Worm (Caenorhabditis elegans) whole organism, L4 larva: ENCODE results near the gene srx-131.

Experiments used
- F49E8.2 ChIP-seq: sonication (generic microtip); optimal IDR thresholded peaks from 2 replicates; lab custom pipeline; 2016; ENCODE audit warnings: missing compliant biosample characterization, mild to moderate bottlenecking, missing genetic modification characterization, borderline replicate concordance
- Y48G9A.11 ChIP-seq: fragments of 200-800 bp; sonication (Bioruptor generic); IDR thresholded peaks from 2 replicates; pipeline ENCODE4 v1.3.6; 2022; ENCODE audit warnings: missing genetic modification reagents, missing genetic modification characterization, missing compliant biosample characterization
- Y75B8A.6 ChIP-seq: fragments of 200-800 bp; sonication (Bioruptor generic); IDR thresholded peaks from 2 replicates; pipeline ENCODE4 v1.3.6; 2022; ENCODE audit warnings: missing genetic modification reagents, missing genetic modification characterization, missing compliant biosample characterization
- aha-1 ChIP-seq: fragments of 150-350 bp; peaks from one replicate; lab custom pipeline; 2014; ENCODE audit warnings: missing biosample characterization, missing genetic modification characterization
- attf-4 ChIP-seq: sonication (generic microtip); optimal IDR thresholded peaks from 3 replicates; lab custom pipeline; 2017; ENCODE audit warnings: missing biosample characterization, missing genetic modification characterization
- ceh-82 ChIP-seq: sonication (generic microtip); optimal IDR thresholded peaks from 2 replicates; lab custom pipeline; 2017; ENCODE audit warnings: missing biosample characterization, missing genetic modification characterization
- ctbp-1 ChIP-seq: fragments of 200-800 bp; sonication (Bioruptor generic); IDR thresholded peaks from 2 replicates; pipeline ENCODE4 v1.3.6; 2022; ENCODE audit warnings: missing genetic modification reagents, missing genetic modification characterization, missing compliant biosample characterization
- daf-16 ChIP-seq, 3 experiments: sonication (generic microtip); optimal IDR thresholded peaks; 2 replicates each; lab custom pipeline; 2016 to 2017; ENCODE audit warnings: missing genetic modification characterization in 3 of 3, missing genetic modification reagents in 3 of 3, mild to moderate bottlenecking in 2 of 3, missing compliant biosample characterization in 2 of 3, missing biosample characterization in 1 of 3, moderate library complexity in 1 of 3
- daf-8 ChIP-seq: fragments of 200-800 bp; sonication (Bioruptor generic); IDR thresholded peaks from 2 replicates; pipeline ENCODE4 v1.3.6; 2022; ENCODE audit warnings: missing genetic modification characterization, missing compliant biosample characterization
- dmd-6 ChIP-seq: fragments of 200-800 bp; sonication (Bioruptor generic); IDR thresholded peaks from 2 replicates; pipeline ENCODE4 v1.3.6; 2022; ENCODE audit warnings: missing genetic modification reagents, missing genetic modification characterization, missing compliant biosample characterization
- dpl-1 ChIP-seq: fragments of 150-350 bp; optimal IDR thresholded peaks from 2 replicates; lab custom pipeline; 2014; ENCODE audit warnings: missing biosample characterization, missing genetic modification reagents, missing genetic modification characterization
- duxl-1 ChIP-seq: sonication (generic microtip); optimal IDR thresholded peaks from 2 replicates; lab custom pipeline; 2016; ENCODE audit warnings: mild to moderate bottlenecking, missing genetic modification characterization, moderate library complexity, missing compliant biosample characterization; ENCODE audit not compliant: poor library complexity
- dve-1 ChIP-seq: sonication (generic microtip); optimal IDR thresholded peaks from 2 replicates; lab custom pipeline; 2017; ENCODE audit warnings: antibody characterized with exemption, mild to moderate bottlenecking, missing genetic modification characterization, missing compliant biosample characterization; ENCODE audit not compliant: insufficient read depth
- egl-27 ChIP-seq: sonication (generic microtip); optimal IDR thresholded peaks from 3 replicates; lab custom pipeline; 2017; ENCODE audit warnings: missing biosample characterization, missing genetic modification reagents, missing genetic modification characterization
- hlh-11 ChIP-seq: fragments of 200-800 bp; sonication (Bioruptor generic); optimal IDR thresholded peaks from 2 replicates; lab custom pipeline; 2018; ENCODE audit warnings: mild to moderate bottlenecking, missing genetic modification characterization, missing compliant biosample characterization
- hlh-30 ChIP-seq: sonication (generic microtip); optimal IDR thresholded peaks from 2 replicates; lab custom pipeline; 2017; ENCODE audit warnings: antibody characterized with exemption, mild to moderate bottlenecking, missing genetic modification characterization, missing compliant biosample characterization; ENCODE audit not compliant: insufficient read depth
- hmg-1.1 ChIP-seq: fragments of 200-800 bp; sonication (Bioruptor generic); IDR thresholded peaks from 2 replicates; pipeline ENCODE4 v1.3.6; 2022; ENCODE audit warnings: missing genetic modification reagents, missing genetic modification characterization, missing compliant biosample characterization
- lin-1 ChIP-seq: fragments of 200-800 bp; sonication (Bioruptor generic); IDR thresholded peaks from 2 replicates; pipeline ENCODE4 v1.3.6; 2022; ENCODE audit warnings: missing genetic modification reagents, missing genetic modification characterization, missing compliant biosample characterization
- lin-38 ChIP-seq: fragments of 200-800 bp; sonication (Bioruptor generic); IDR thresholded peaks from 2 replicates; pipeline ENCODE4 v1.3.6; 2022; ENCODE audit warnings: missing genetic modification reagents, missing genetic modification characterization, missing compliant biosample characterization
- lin-39 ChIP-seq: fragments of 150-350 bp; optimal IDR thresholded peaks from 2 replicates; lab custom pipeline; 2014; ENCODE audit warnings: missing biosample characterization, missing genetic modification reagents, missing genetic modification characterization
- lsy-2 ChIP-seq, 2 experiments: fragments of 150-350 bp in 1 of 2; sonication (generic microtip) in 1 of 2; optimal IDR thresholded peaks; 2 replicates each; lab custom pipeline; 2014 to 2017; ENCODE audit warnings: missing biosample characterization in 2 of 2, missing genetic modification characterization in 2 of 2
- mdt-29 ChIP-seq: fragments of 200-800 bp; sonication (Bioruptor generic); IDR thresholded peaks from 2 replicates; pipeline ENCODE4 v1.3.6; 2022; ENCODE audit warnings: missing genetic modification reagents, missing genetic modification characterization, missing compliant biosample characterization
- mes-2 ChIP-seq: sonication (generic microtip); optimal IDR thresholded peaks from 2 replicates; lab custom pipeline; 2016; ENCODE audit warnings: missing genotype, mild to moderate bottlenecking, missing genetic modification characterization, missing compliant biosample characterization; ENCODE audit not compliant: poor library complexity, severe bottlenecking
- mxl-3 ChIP-seq: fragments of 200-800 bp; sonication (Bioruptor generic); optimal IDR thresholded peaks from 2 replicates; lab custom pipeline; 2018; ENCODE audit warnings: mild to moderate bottlenecking, missing genetic modification characterization, missing compliant biosample characterization
- nhr-11 ChIP-seq: fragments of 150-350 bp; optimal IDR thresholded peaks from 2 replicates; lab custom pipeline; 2014; ENCODE audit warnings: missing biosample characterization, missing genetic modification characterization
- nhr-25 ChIP-seq: sonication (generic microtip); optimal IDR thresholded peaks from 2 replicates; lab custom pipeline; 2017; ENCODE audit warnings: missing genetic modification characterization, mild to moderate bottlenecking, missing compliant biosample characterization, antibody characterized with exemption, moderate library complexity, borderline replicate concordance; ENCODE audit not compliant: insufficient read depth
- nhr-42 ChIP-seq: fragments of 200-800 bp; sonication (Bioruptor generic); IDR thresholded peaks from 2 replicates; pipeline ENCODE4 v1.3.6; 2022; ENCODE audit warnings: missing genetic modification characterization, missing compliant biosample characterization
- nhr-6 ChIP-seq: fragments of 150-350 bp; optimal IDR thresholded peaks from 2 replicates; lab custom pipeline; 2014; ENCODE audit warnings: missing biosample characterization, missing genetic modification characterization
- nhr-76 ChIP-seq: fragments of 150-350 bp; optimal IDR thresholded peaks from 2 replicates; lab custom pipeline; 2014; ENCODE audit warnings: missing biosample characterization, missing genetic modification characterization
- nhr-77 ChIP-seq: fragments of 150-350 bp; optimal IDR thresholded peaks from 2 replicates; lab custom pipeline; 2014; ENCODE audit warnings: missing biosample characterization, missing genetic modification characterization
- php-3 ChIP-seq: fragments of 200-800 bp; sonication (Bioruptor generic); IDR thresholded peaks from 2 replicates; pipeline ENCODE4 v1.3.6; 2022; ENCODE audit warnings: missing genetic modification reagents, missing genetic modification characterization, missing compliant biosample characterization
- pqm-1 ChIP-seq: sonication (generic microtip); optimal IDR thresholded peaks from 2 replicates; lab custom pipeline; 2017; ENCODE audit warnings: missing biosample characterization, missing genetic modification characterization
- sdz-12 ChIP-seq: fragments of 200-800 bp; sonication (Bioruptor generic); optimal IDR thresholded peaks from 2 replicates; lab custom pipeline; 2018; ENCODE audit warnings: mild to moderate bottlenecking, missing genetic modification characterization, missing compliant biosample characterization
- set-16 ChIP-seq: fragments of 200-800 bp; sonication (Bioruptor generic); IDR thresholded peaks from 2 replicates; pipeline ENCODE4 v1.3.6; 2022; ENCODE audit warnings: missing genetic modification reagents, missing genetic modification characterization, missing compliant biosample characterization
- snpc-1.2 ChIP-seq: fragments of 200-800 bp; sonication (Bioruptor generic); IDR thresholded peaks from 2 replicates; pipeline ENCODE4 v1.3.6; 2022; ENCODE audit warnings: missing genetic modification reagents, missing genetic modification characterization, missing compliant biosample characterization
- spr-1 ChIP-seq: sonication (generic microtip); optimal IDR thresholded peaks from 2 replicates; lab custom pipeline; 2016; ENCODE audit warnings: mild to moderate bottlenecking, missing genetic modification characterization, missing compliant biosample characterization
- tra-1 ChIP-seq: fragments of 200-800 bp; sonication (Bioruptor generic); IDR thresholded peaks from 2 replicates; pipeline ENCODE4 v1.3.6; 2022; ENCODE audit warnings: missing genetic modification reagents, missing genetic modification characterization, missing compliant biosample characterization
- unc-39 ChIP-seq: sonication (generic microtip); optimal IDR thresholded peaks from 2 replicates; lab custom pipeline; 2017; ENCODE audit warnings: missing biosample characterization, missing genetic modification characterization
- zfp-3 ChIP-seq: fragments of 200-800 bp; sonication (Bioruptor generic); conservative IDR thresholded peaks from 2 replicates; pipeline ENCODE4 v1.3.6; 2022; ENCODE audit warnings: missing genetic modification reagents, missing genetic modification characterization, missing compliant biosample characterization
- zip-11 ChIP-seq: fragments of 200-800 bp; sonication (Bioruptor generic); IDR thresholded peaks from 2 replicates; pipeline ENCODE4 v1.3.6; 2022; ENCODE audit warnings: missing genetic modification characterization, missing compliant biosample characterization

The srx-131 gene

DNA sequence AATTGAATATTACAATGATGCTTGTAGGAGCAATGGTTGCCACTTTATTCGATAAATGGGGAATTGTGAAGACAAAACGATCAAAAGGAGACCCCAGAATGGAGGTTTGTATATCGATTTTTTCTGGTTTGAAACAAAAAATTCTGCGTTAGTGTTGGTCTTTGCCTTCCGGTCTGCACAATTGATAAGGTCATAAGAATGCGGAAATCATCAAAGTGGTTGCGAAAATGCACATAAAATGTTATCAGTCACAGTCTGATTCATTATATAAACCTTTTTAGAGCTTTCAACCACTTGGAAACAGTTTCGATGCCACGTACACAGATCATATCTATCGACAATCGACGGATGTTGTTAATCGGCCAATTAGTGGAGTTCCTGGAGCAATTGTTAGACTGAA lies 48.3 kb downstream of the srx-131 start (continued):
- no peak for TF ChIP-seq spr-1 (tag; lab: Kevin White, UChicago)
- TF ChIP-seq nhr-6: peak; percentile 12
- no peak for TF ChIP-seq hmg-1.1
- TF ChIP-seq Y48G9A.11 (GFP tag; lab: Robert Waterston, UW): no peak
- no peak for TF ChIP-seq ctbp-1 (GFP tag; lab: Robert Waterston, UW)
- TF ChIP-seq hlh-11 (tag; lab: Kevin White, UChicago): peak; percentile 62
- no peak for TF ChIP-seq nhr-11
- no peak for TF ChIP-seq set-16 (GFP tag; lab: Robert Waterston, UW)
- no peak for TF ChIP-seq attf-4 (tag; lab: Kevin White, UChicago)
- no peak for TF ChIP-seq mes-2 (tag; lab: Kevin White, UChicago)
- TF ChIP-seq nhr-25: no peak
- no peak for TF ChIP-seq snpc-1.2 (GFP tag; lab: Robert Waterston, UW)
- TF ChIP-seq daf-16 (GFP tag; optimal IDR thresholded peaks at IDR 0.05; lab: Kevin White, UChicago): no peak
- TF ChIP-seq daf-16 (tag; optimal IDR thresholded peaks at IDR 0.05; lab: Kevin White, UChicago): no peak
- peak; percentile 6 for TF ChIP-seq duxl-1 (tag; lab: Kevin White, UChicago)
- peak; percentile 86 for TF ChIP-seq php-3
- TF ChIP-seq Y75B8A.6 (GFP tag; lab: Robert Waterston, UW): no peak
- TF ChIP-seq lsy-2 (tag; optimal IDR thresholded peaks at IDR 0.05; lab: Kevin White, UChicago): no peak
- TF ChIP-seq F49E8.2: no peak
- TF ChIP-seq nhr-42: no peak
- TF ChIP-seq aha-1: peak; percentile 75
- no peak for TF ChIP-seq sdz-12
- TF ChIP-seq dmd-6: peak; percentile 87
- no peak for TF ChIP-seq mdt-29 (GFP tag; lab: Robert Waterston, UW)
- peak; percentile 53 for TF ChIP-seq dve-1 (tag; lab: Kevin White, UChicago)
- TF ChIP-seq egl-27 (tag; lab: Kevin White, UChicago): no peak
- TF ChIP-seq daf-8 (GFP tag; lab: Robert Waterston, UW): no peak
- no peak for TF ChIP-seq lin-39
- peak; percentile 80 for TF ChIP-seq lin-1
- no peak for TF ChIP-seq lin-38 (GFP tag; lab: Robert Waterston, UW)
- no peak for TF ChIP-seq nhr-76
- TF ChIP-seq nhr-77 (tag; lab: Kevin White, UChicago): peak; percentile 61
- TF ChIP-seq pqm-1: peak; percentile 88
- TF ChIP-seq unc-39 (tag; lab: Kevin White, UChicago): no peak
- no peak for TF ChIP-seq dpl-1 (GFP tag; lab: Kevin White, UChicago)
- no peak for TF ChIP-seq ceh-82
- no peak for TF ChIP-seq mxl-3 (GFP tag; lab: Kevin White, UChicago)
- 0 out of 2 replicates have a peak, but pooled peaks have one; percentile 10 for TF ChIP-seq tra-1 (GFP tag; lab: Robert Waterston, UW)
- TF ChIP-seq hlh-30: no peak
- no peak for TF ChIP-seq zip-11 (GFP tag; lab: Robert Waterston, UW)
- no peak for TF ChIP-seq zfp-3
